Fruit fly (Drosophila melanogaster) whole organism, embryonic: ENCODE results near the gene Or85a.
A peak's percentile ranks its signal among the peaks of the same experiment; 100 is the strongest.

Experiments used
- Bgb ChIP-seq: fragments of 200-800 bp; sonication (Bioruptor generic); IDR thresholded peaks from 2 replicates; pipeline ENCODE4 v1.3.6; 2022; ENCODE audit warnings: missing biosample characterization, missing genetic modification characterization; ENCODE audit not compliant: partially characterized antibody
- CG10147 ChIP-seq: fragments of 200-800 bp; sonication (Bioruptor generic); optimal IDR thresholded peaks from 2 replicates; lab custom pipeline; 2019; ENCODE audit warnings: missing biosample characterization, mild to moderate bottlenecking, missing genetic modification characterization, moderate library complexity
- CG10267 ChIP-seq: fragments of 200-800 bp; sonication (Bioruptor generic); optimal IDR thresholded peaks from 2 replicates; lab custom pipeline; 2018; ENCODE audit warnings: missing biosample characterization, mild to moderate bottlenecking, missing genetic modification characterization, moderate library complexity
- CG10366 ChIP-seq: fragments of 200-800 bp; sonication (Bioruptor generic); IDR thresholded peaks from 2 replicates; pipeline ENCODE4 v1.3.6; 2022; ENCODE audit warnings: missing biosample characterization, missing genetic modification characterization
- CG10543 ChIP-seq: fragments of 200-800 bp; sonication (Bioruptor generic); optimal IDR thresholded peaks from 3 replicates; lab custom pipeline; 2017; ENCODE audit warnings: missing biosample characterization, mild to moderate bottlenecking, missing genetic modification characterization, moderate library complexity
- CG12391 ChIP-seq: fragments of 200-800 bp; sonication (Bioruptor generic); optimal IDR thresholded peaks from 3 replicates; lab custom pipeline; 2018; ENCODE audit warnings: missing biosample characterization, mild to moderate bottlenecking, missing genetic modification characterization, moderate library complexity
- CG13775 ChIP-seq: fragments of 200-800 bp; sonication (Bioruptor generic); optimal IDR thresholded peaks from 3 replicates; lab custom pipeline; 2017; ENCODE audit warnings: missing biosample characterization, mild to moderate bottlenecking, missing genetic modification characterization
- CG15073 ChIP-seq: fragments of 200-800 bp; sonication (Bioruptor generic); optimal IDR thresholded peaks from 2 replicates; lab custom pipeline; 2016; ENCODE audit warnings: missing biosample characterization, missing genetic modification characterization
- CG16813 ChIP-seq: fragments of 200-800 bp; sonication (Bioruptor generic); IDR thresholded peaks from 3 replicates; pipeline ENCODE4 v1.3.6; 2022; ENCODE audit warnings: missing biosample characterization, missing genetic modification characterization; ENCODE audit not compliant: partially characterized antibody
- CG17385 ChIP-seq: fragments of 200-800 bp; sonication (Bioruptor generic); optimal IDR thresholded peaks from 3 replicates; lab custom pipeline; 2018; ENCODE audit warnings: missing biosample characterization, mild to moderate bottlenecking, missing genetic modification characterization
- CG17829 ChIP-seq: fragments of 200-800 bp; optimal IDR thresholded peaks from 2 replicates; lab custom pipeline; 2019; ENCODE audit warnings: missing biosample characterization, mild to moderate bottlenecking, missing genetic modification characterization, moderate library complexity
- CG17912 ChIP-seq: fragments of 200-800 bp; sonication (Bioruptor generic); optimal IDR thresholded peaks from 2 replicates; lab custom pipeline; 2018; ENCODE audit warnings: missing biosample characterization, mild to moderate bottlenecking, missing genetic modification characterization
- CG18476 ChIP-seq: fragments of 200-800 bp; sonication (Bioruptor generic); optimal IDR thresholded peaks from 2 replicates; lab custom pipeline; 2016; ENCODE audit warnings: missing biosample characterization, mild to moderate bottlenecking, missing genetic modification characterization
- CG31365 ChIP-seq: fragments of 200-800 bp; sonication (Bioruptor generic); optimal IDR thresholded peaks from 2 replicates; lab custom pipeline; 2018; ENCODE audit warnings: missing biosample characterization, mild to moderate bottlenecking, missing genetic modification characterization
- CG32767 ChIP-seq: fragments of 200-800 bp; sonication (Bioruptor generic); IDR thresholded peaks from 2 replicates; pipeline ENCODE4 v1.3.6; 2022; ENCODE audit warnings: missing biosample characterization, missing genetic modification characterization
- CG42726 ChIP-seq: fragments of 200-800 bp; sonication (Bioruptor generic); IDR thresholded peaks from 2 replicates; pipeline ENCODE4 v1.3.6; 2022; ENCODE audit warnings: missing biosample characterization, missing genetic modification characterization; ENCODE audit not compliant: partially characterized antibody
- CG4360 ChIP-seq: fragments of 200-800 bp; sonication (Bioruptor generic); IDR thresholded peaks from 2 replicates; pipeline ENCODE4 v1.3.6; 2022; ENCODE audit warnings: missing biosample characterization, missing genetic modification characterization
- CG6683 ChIP-seq: fragments of 200-800 bp; sonication (Bioruptor generic); optimal IDR thresholded peaks from 2 replicates; lab custom pipeline; 2017; ENCODE audit warnings: missing biosample characterization, mild to moderate bottlenecking, missing genetic modification characterization, missing genetic modification reagents
- CG7963 ChIP-seq: fragments of 200-800 bp; sonication (Bioruptor generic); IDR thresholded peaks from 3 replicates; pipeline ENCODE4 v1.3.6; 2022; ENCODE audit warnings: missing biosample characterization, missing genetic modification characterization; ENCODE audit not compliant: partially characterized antibody
- CG8388 ChIP-seq: fragments of 200-800 bp; sonication (Bioruptor generic); optimal IDR thresholded peaks from 2 replicates; lab custom pipeline; 2019; ENCODE audit warnings: missing biosample characterization, mild to moderate bottlenecking, missing genetic modification characterization, moderate library complexity
- CG8924 ChIP-seq: fragments of 200-800 bp; optimal IDR thresholded peaks from 3 replicates; lab custom pipeline; 2019; ENCODE audit warnings: missing biosample characterization, mild to moderate bottlenecking, missing genetic modification characterization, moderate library complexity
- CTCF ChIP-seq: fragments of 200-800 bp; sonication (Bioruptor generic); optimal IDR thresholded peaks from 2 replicates; lab custom pipeline; 2017; ENCODE audit warnings: missing biosample characterization, mild to moderate bottlenecking, missing genetic modification characterization, moderate library complexity
- D ChIP-seq, 2 experiments: fragments of 200-800 bp in 1 of 2; fragments of >200 bp in 1 of 2; sonication (Bioruptor generic) in 1 of 2; optimal IDR thresholded peaks; 2 replicates in 1 of 2; 3 replicates in 1 of 2; lab custom pipeline; 2017; ENCODE audit warnings: mild to moderate bottlenecking in 1 of 2, missing biosample characterization in 1 of 2, missing genetic modification characterization in 1 of 2, missing genetic modification reagents in 1 of 2
- Dll ChIP-seq: fragments of 200-800 bp; sonication (Bioruptor generic); IDR thresholded peaks from 4 replicates; pipeline ENCODE4 v1.3.6; 2022; ENCODE audit warnings: missing biosample characterization, missing genetic modification characterization; ENCODE audit not compliant: partially characterized antibody
- Fer1 ChIP-seq: fragments of 200-800 bp; sonication (Bioruptor generic); optimal IDR thresholded peaks from 2 replicates; lab custom pipeline; 2017; ENCODE audit warnings: missing biosample characterization, mild to moderate bottlenecking, missing genetic modification characterization
- Gug ChIP-seq: fragments of 200-800 bp; sonication (Bioruptor generic); IDR thresholded peaks from 4 replicates; pipeline ENCODE4 v1.3.6; 2022; ENCODE audit warnings: missing biosample characterization, missing genetic modification characterization
- HLH4C ChIP-seq: fragments of 200-800 bp; sonication (Bioruptor generic); IDR thresholded peaks from 3 replicates; pipeline ENCODE4 v1.3.6; 2022; ENCODE audit warnings: missing biosample characterization, missing genetic modification characterization; ENCODE audit not compliant: partially characterized antibody
- Lpt ChIP-seq: fragments of >200 bp; optimal IDR thresholded peaks from 2 replicates; lab custom pipeline; 2018; ENCODE audit warnings: missing biosample characterization, missing genetic modification characterization
- Pdp1 ChIP-seq, 2 experiments: fragments of 200-800 bp; sonication (Bioruptor generic); optimal IDR thresholded peaks; 3 replicates each; lab custom pipeline; 2016; ENCODE audit warnings: missing biosample characterization in 2 of 2, missing genetic modification characterization in 2 of 2, mild to moderate bottlenecking in 1 of 2, moderate library complexity in 1 of 2
- Sry-δ ChIP-seq: fragments of 200-800 bp; sonication (Bioruptor generic); optimal IDR thresholded peaks from 2 replicates; lab custom pipeline; 2016; ENCODE audit warnings: missing biosample characterization, missing genetic modification characterization
- bcd ChIP-seq: fragments of 200-800 bp; sonication (Bioruptor generic); optimal IDR thresholded peaks from 2 replicates; lab custom pipeline; 2017; ENCODE audit warnings: missing biosample characterization, mild to moderate bottlenecking, missing genetic modification characterization
- br ChIP-seq: fragments of >200 bp; optimal IDR thresholded peaks from 2 replicates; lab custom pipeline; 2017
- cas ChIP-seq: fragments of 200-800 bp; sonication (Bioruptor generic); IDR thresholded peaks from 2 replicates; pipeline ENCODE4 v1.3.6; 2022; ENCODE audit warnings: missing biosample characterization, missing genetic modification characterization
- emc ChIP-seq: fragments of 200-800 bp; sonication (Bioruptor generic); optimal IDR thresholded peaks from 2 replicates; lab custom pipeline; 2016; ENCODE audit warnings: missing biosample characterization, missing genetic modification characterization
- gcm2 ChIP-seq: fragments of 200-800 bp; sonication (Bioruptor generic); optimal IDR thresholded peaks from 2 replicates; lab custom pipeline; 2016; ENCODE audit warnings: missing biosample characterization, missing genetic modification characterization
- gem ChIP-seq: fragments of 200-800 bp; sonication (Bioruptor generic); optimal IDR thresholded peaks from 2 replicates; lab custom pipeline; 2019; ENCODE audit warnings: missing biosample characterization, mild to moderate bottlenecking, missing genetic modification characterization, moderate library complexity
- mld ChIP-seq: fragments of 200-800 bp; sonication (Bioruptor generic); IDR thresholded peaks from 3 replicates; pipeline ENCODE4 v1.3.6; 2022; ENCODE audit warnings: missing biosample characterization, missing genetic modification characterization; ENCODE audit not compliant: partially characterized antibody
- nerfin-1 ChIP-seq: fragments of 200-800 bp; sonication (Bioruptor generic); optimal IDR thresholded peaks from 3 replicates; lab custom pipeline; 2019; ENCODE audit warnings: missing biosample characterization, mild to moderate bottlenecking, missing genetic modification characterization, moderate library complexity
- phol ChIP-seq: fragments of 200-800 bp; sonication (Bioruptor generic); optimal IDR thresholded peaks from 3 replicates; lab custom pipeline; 2018; ENCODE audit warnings: missing biosample characterization, mild to moderate bottlenecking, missing genetic modification characterization, moderate library complexity
- ro ChIP-seq: fragments of 200-800 bp; sonication (Bioruptor generic); IDR thresholded peaks from 2 replicates; pipeline ENCODE4 v1.3.6; 2022; ENCODE audit warnings: missing biosample characterization, missing genetic modification characterization
- sd ChIP-seq: fragments of 200-800 bp; sonication (Bioruptor generic); optimal IDR thresholded peaks from 3 replicates; lab custom pipeline; 2018; ENCODE audit warnings: missing biosample characterization, mild to moderate bottlenecking, missing genetic modification characterization, moderate library complexity
- seq ChIP-seq: fragments of 200-800 bp; sonication (Bioruptor generic); IDR thresholded peaks from 2 replicates; pipeline ENCODE4 v1.3.6; 2022; ENCODE audit warnings: missing biosample characterization, missing genetic modification characterization
- shn ChIP-seq: fragments of 200-800 bp; sonication (Bioruptor generic); optimal IDR thresholded peaks from 3 replicates; lab custom pipeline; 2016; ENCODE audit warnings: missing biosample characterization, missing genetic modification characterization
- sima ChIP-seq: fragments of 200-800 bp; sonication (Bioruptor generic); optimal IDR thresholded peaks from 2 replicates; lab custom pipeline; 2016; ENCODE audit warnings: missing biosample characterization, missing genetic modification characterization
- so ChIP-seq: fragments of 200-800 bp; sonication (Bioruptor generic); IDR thresholded peaks from 3 replicates; pipeline ENCODE4 v1.3.6; 2022; ENCODE audit warnings: missing biosample characterization, missing genetic modification characterization
- unpg ChIP-seq: fragments of 200-800 bp; sonication (Bioruptor generic); optimal IDR thresholded peaks from 3 replicates; lab custom pipeline; 2018; ENCODE audit warnings: missing biosample characterization, mild to moderate bottlenecking, missing genetic modification characterization, moderate library complexity
- vnd ChIP-seq: fragments of 200-800 bp; sonication (Bioruptor generic); IDR thresholded peaks from 3 replicates; pipeline ENCODE4 v1.3.6; 2022; ENCODE audit warnings: missing biosample characterization, missing genetic modification characterization; ENCODE audit not compliant: partially characterized antibody
- vvl ChIP-seq: fragments of 200-800 bp; sonication (Bioruptor generic); IDR thresholded peaks from 2 replicates; pipeline ENCODE4 v1.3.6; 2022; ENCODE audit warnings: missing biosample characterization, missing genetic modification characterization
- zen ChIP-seq: fragments of 200-800 bp; sonication (Bioruptor generic); optimal IDR thresholded peaks from 3 replicates; lab custom pipeline; 2018; ENCODE audit warnings: missing biosample characterization, mild to moderate bottlenecking, missing genetic modification characterization, moderate library complexity

Or85a gene

dm6 chr3R:8340675-8341275, 19.2 kb downstream of the Or85a start, which contains the start of the genes COX7A and Arl2 (continued):
- peak; percentile 92 for TF ChIP-seq vnd (GFP tag; lab: Robert Waterston, UW)
- TF ChIP-seq CG8924 (tag; lab: Kevin White, UChicago) = peak; percentile 77
- TF ChIP-seq CG16813 = peak; percentile 91
- peak; percentile 93 for TF ChIP-seq mld (GFP tag; lab: Robert Waterston, UW)
- TF ChIP-seq phol (tag; lab: Kevin White, UChicago) = peak; percentile 27
- TF ChIP-seq CG10147 (GFP tag; lab: Kevin White, UChicago) = peak; percentile 27
- TF ChIP-seq CG10267 = peak; percentile 22
- no peak for TF ChIP-seq so
- no peak for TF ChIP-seq shn (GFP tag; lab: Kevin White, UChicago)
- TF ChIP-seq CG10543 (GFP tag; lab: Kevin White, UChicago) = no peak
- TF ChIP-seq CG10366 (GFP tag; lab: Robert Waterston, UW) = no peak
- TF ChIP-seq br (lab: Kevin White, UChicago) = no peak
- TF ChIP-seq unpg (GFP tag; lab: Kevin White, UChicago) = no peak
- peak; percentile 90 for TF ChIP-seq CG7963 (GFP tag; lab: Robert Waterston, UW)
- TF ChIP-seq Fer1 (GFP tag; lab: Kevin White, UChicago) = peak; percentile 16
- TF ChIP-seq CG6683 (GFP tag; lab: Kevin White, UChicago) = no peak
- TF ChIP-seq CG31365 (tag; lab: Kevin White, UChicago) = peak; percentile 8
- peak; percentile 90 for TF ChIP-seq HLH4C (GFP tag; lab: Robert Waterston, UW)
- TF ChIP-seq CG17829 (tag; lab: Kevin White, UChicago) = peak; percentile 22
- no peak for TF ChIP-seq CG18476
- no peak for TF ChIP-seq cas (GFP tag; lab: Robert Waterston, UW)
- TF ChIP-seq CG42726 (GFP tag; lab: Robert Waterston, UW) = peak; percentile 87; the same call in 1 of the 2 replicates
- no peak for TF ChIP-seq Gug (GFP tag; lab: Robert Waterston, UW)
- TF ChIP-seq CG8388 (GFP tag; lab: Kevin White, UChicago) = no peak
- TF ChIP-seq seq = no peak
- TF ChIP-seq CG12391 = peak; percentile 17
- TF ChIP-seq CG17385 (GFP tag; lab: Kevin White, UChicago) = peak; percentile 37
- no peak for TF ChIP-seq sd (tag; lab: Kevin White, UChicago)
- TF ChIP-seq CTCF (GFP tag; lab: Kevin White, UChicago) = no peak
- TF ChIP-seq Lpt (GFP tag; lab: Kevin White, UChicago) = no peak
- no peak for TF ChIP-seq CG4360
- no peak for TF ChIP-seq D (optimal IDR thresholded peaks at IDR 0.05; lab: Kevin White, UChicago)
- no peak for TF ChIP-seq D (GFP tag; optimal IDR thresholded peaks at IDR 0.05; lab: Kevin White, UChicago)
- no peak for TF ChIP-seq bcd (GFP tag; lab: Kevin White, UChicago)
- TF ChIP-seq gem = no peak
- TF ChIP-seq zen (tag; lab: Kevin White, UChicago) = no peak
- TF ChIP-seq sima = no peak
- TF ChIP-seq Pdp1 (GFP tag; optimal IDR thresholded peaks at IDR 0.05; lab: Kevin White, UChicago) = peak in 1 of 2 experiments; percentile 95
- peak; percentile 94 for TF ChIP-seq Dll (GFP tag; lab: Robert Waterston, UW)
- TF ChIP-seq Bgb (GFP tag; lab: Robert Waterston, UW) = peak; percentile 96
- TF ChIP-seq vvl = 0 out of 2 replicates have a peak, but pooled peaks have one; percentile 39
- no peak for TF ChIP-seq emc (GFP tag; lab: Kevin White, UChicago)
- no peak for TF ChIP-seq ro
- no peak for TF ChIP-seq CG17912 (GFP tag; lab: Kevin White, UChicago)
- TF ChIP-seq Sry-δ (GFP tag; lab: Kevin White, UChicago) = peak; percentile 78
- TF ChIP-seq CG15073 (GFP tag; lab: Kevin White, UChicago) = no peak
- TF ChIP-seq nerfin-1 = peak; percentile 14
- TF ChIP-seq CG32767 (GFP tag; lab: Robert Waterston, UW) = no peak
- TF ChIP-seq CG13775 (GFP tag; lab: Kevin White, UChicago) = no peak
- no peak for TF ChIP-seq gcm2 (GFP tag; lab: Kevin White, UChicago)
